Fruit fly (Drosophila melanogaster) whole organism, embryonic: ENCODE measurements around the gene Osbp.

ENCODE experiments used
- Asciz ChIP-seq: fragments of 200-800 bp; sonication (Bioruptor generic); optimal IDR thresholded peaks from 2 replicates; lab custom pipeline; 2017; ENCODE audit warnings: missing biosample characterization, mild to moderate bottlenecking, missing genetic modification characterization, missing genetic modification reagents
- B-H1 ChIP-seq: fragments of 200-800 bp; sonication (Bioruptor generic); IDR thresholded peaks from 3 replicates; pipeline ENCODE4 v1.3.6; 2022; ENCODE audit warnings: missing biosample characterization, missing genetic modification characterization
- B-H2 ChIP-seq: fragments of 200-800 bp; sonication (Bioruptor generic); optimal IDR thresholded peaks from 2 replicates; lab custom pipeline; 2018; ENCODE audit warnings: missing biosample characterization, mild to moderate bottlenecking, missing genetic modification characterization
- CG10565 ChIP-seq: fragments of 200-800 bp; sonication (Bioruptor generic); optimal IDR thresholded peaks from 3 replicates; lab custom pipeline; 2016; ENCODE audit warnings: missing biosample characterization, mild to moderate bottlenecking, missing genetic modification characterization
- CG11504 ChIP-seq: fragments of 200-800 bp; sonication (Bioruptor generic); optimal IDR thresholded peaks from 3 replicates; lab custom pipeline; 2019; ENCODE audit warnings: missing biosample characterization, mild to moderate bottlenecking, missing genetic modification characterization, moderate library complexity
- CG1233 ChIP-seq: fragments of 200-800 bp; sonication (Bioruptor generic); optimal IDR thresholded peaks from 4 replicates; lab custom pipeline; 2018; ENCODE audit warnings: missing biosample characterization, mild to moderate bottlenecking, missing genetic modification characterization
- CG14050 ChIP-seq: fragments of 200-800 bp; sonication (Bioruptor generic); IDR thresholded peaks from 3 replicates; pipeline ENCODE4 v1.3.6; 2022; ENCODE audit warnings: missing biosample characterization, missing genetic modification characterization
- CG14441 ChIP-seq: fragments of 200-800 bp; sonication (Bioruptor generic); IDR thresholded peaks from 2 replicates; pipeline ENCODE4 v1.3.6; 2022; ENCODE audit warnings: missing biosample characterization, missing genetic modification characterization
- CG1529 ChIP-seq: fragments of 200-800 bp; sonication (Bioruptor generic); optimal IDR thresholded peaks from 3 replicates; lab custom pipeline; 2018; ENCODE audit warnings: missing biosample characterization, missing genetic modification characterization
- CG15514 ChIP-seq: fragments of 200-800 bp; sonication (Bioruptor generic); optimal IDR thresholded peaks from 3 replicates; lab custom pipeline; 2017; ENCODE audit warnings: missing biosample characterization, missing genetic modification characterization, mild to moderate bottlenecking, moderate library complexity, missing genetic modification reagents
- CG18011 ChIP-seq: fragments of 200-800 bp; sonication (Bioruptor generic); optimal IDR thresholded peaks from 2 replicates; lab custom pipeline; 2017; ENCODE audit warnings: missing biosample characterization, missing genetic modification characterization, mild to moderate bottlenecking, moderate library complexity, missing genotype
- CG1832 ChIP-seq: fragments of 200-800 bp; sonication (Bioruptor generic); optimal IDR thresholded peaks from 2 replicates; lab custom pipeline; 2017; ENCODE audit warnings: missing biosample characterization, mild to moderate bottlenecking, missing genetic modification characterization, inconsistent platforms
- CG18619 ChIP-seq: fragments of 200-800 bp; sonication (Bioruptor generic); optimal IDR thresholded peaks from 3 replicates; lab custom pipeline; 2017; ENCODE audit warnings: missing biosample characterization, mild to moderate bottlenecking, missing genetic modification characterization
- CG3847 ChIP-seq: fragments of 200-800 bp; sonication (Bioruptor generic); IDR thresholded peaks from 2 replicates; pipeline ENCODE4 v1.3.6; 2022; ENCODE audit warnings: missing biosample characterization, missing genetic modification characterization
- CG4282 ChIP-seq: fragments of 200-800 bp; sonication (Bioruptor generic); optimal IDR thresholded peaks from 2 replicates; lab custom pipeline; 2016; ENCODE audit warnings: missing biosample characterization, missing genetic modification characterization
- CG6254 ChIP-seq: fragments of 200-800 bp; sonication (Bioruptor generic); optimal IDR thresholded peaks from 3 replicates; lab custom pipeline; 2017; ENCODE audit warnings: mild to moderate bottlenecking, missing biosample characterization, missing genetic modification reagents, missing genetic modification characterization
- CG8290 ChIP-seq, 3 experiments: fragments of 200-800 bp; sonication (Bioruptor generic); optimal IDR thresholded peaks; 2 replicates each; lab custom pipeline; 2016 to 2019; ENCODE audit warnings: missing biosample characterization in 3 of 3, missing genetic modification characterization in 3 of 3, mild to moderate bottlenecking in 2 of 3, moderate library complexity in 1 of 3
- CG8944 ChIP-seq: fragments of 200-800 bp; sonication (Bioruptor generic); optimal IDR thresholded peaks from 3 replicates; lab custom pipeline; 2016; ENCODE audit warnings: missing biosample characterization, missing genetic modification characterization
- CG9876 ChIP-seq: fragments of 200-800 bp; sonication (Bioruptor generic); optimal IDR thresholded peaks from 2 replicates; lab custom pipeline; 2016; ENCODE audit warnings: missing biosample characterization, missing genetic modification characterization
- Dek ChIP-seq: fragments of 200-800 bp; sonication (Bioruptor generic); optimal IDR thresholded peaks from 3 replicates; lab custom pipeline; 2019; ENCODE audit warnings: missing biosample characterization, mild to moderate bottlenecking, missing genetic modification characterization, moderate library complexity
- Doc3 ChIP-seq: fragments of 200-800 bp; sonication (Bioruptor generic); IDR thresholded peaks from 3 replicates; pipeline ENCODE4 v1.3.6; 2022; ENCODE audit warnings: missing biosample characterization, missing genetic modification characterization; ENCODE audit not compliant: partially characterized antibody
- Dref ChIP-seq: fragments of 200-800 bp; sonication (Bioruptor generic); IDR thresholded peaks from 2 replicates; pipeline ENCODE4 v1.3.6; 2022; ENCODE audit warnings: missing biosample characterization, missing genetic modification characterization
- Fer2 ChIP-seq: fragments of 200-800 bp; sonication (Bioruptor generic); optimal IDR thresholded peaks from 2 replicates; lab custom pipeline; 2018; ENCODE audit warnings: missing biosample characterization, mild to moderate bottlenecking, missing genetic modification characterization, moderate library complexity
- HHEX ChIP-seq: fragments of 200-800 bp; sonication (Bioruptor generic); optimal IDR thresholded peaks from 3 replicates; lab custom pipeline; 2017; ENCODE audit warnings: missing biosample characterization, mild to moderate bottlenecking, missing genetic modification characterization, missing genetic modification reagents
- HLH4C ChIP-seq: fragments of 200-800 bp; sonication (Bioruptor generic); IDR thresholded peaks from 3 replicates; pipeline ENCODE4 v1.3.6; 2022; ENCODE audit warnings: missing biosample characterization, missing genetic modification characterization; ENCODE audit not compliant: partially characterized antibody
- Hmr ChIP-seq: fragments of 200-800 bp; sonication (Bioruptor generic); optimal IDR thresholded peaks from 3 replicates; lab custom pipeline; 2017; ENCODE audit warnings: mild to moderate bottlenecking, missing biosample characterization, missing genetic modification reagents, missing genetic modification characterization
- Hmx ChIP-seq: fragments of 200-800 bp; sonication (Bioruptor generic); optimal IDR thresholded peaks from 2 replicates; lab custom pipeline; 2016; ENCODE audit warnings: missing biosample characterization, missing genetic modification characterization
- Meics ChIP-seq: fragments of 200-800 bp; sonication (Bioruptor generic); optimal IDR thresholded peaks from 2 replicates; lab custom pipeline; 2017; ENCODE audit warnings: missing biosample characterization, mild to moderate bottlenecking, missing genetic modification characterization
- NFAT ChIP-seq: fragments of 200-800 bp; sonication (Bioruptor generic); IDR thresholded peaks from 2 replicates; pipeline ENCODE4 v1.3.6; 2022; ENCODE audit warnings: missing biosample characterization, missing genetic modification characterization
- Sin3A ChIP-seq: fragments of >200 bp; optimal IDR thresholded peaks from 2 replicates; lab custom pipeline; 2018
- Xbp1 ChIP-seq: fragments of 200-800 bp; sonication (Bioruptor generic); optimal IDR thresholded peaks from 3 replicates; lab custom pipeline; 2016; ENCODE audit warnings: missing biosample characterization, mild to moderate bottlenecking, missing genetic modification characterization
- btn ChIP-seq: fragments of 200-800 bp; sonication (Bioruptor generic); optimal IDR thresholded peaks from 2 replicates; lab custom pipeline; 2016; ENCODE audit warnings: missing biosample characterization, missing genetic modification characterization
- crc ChIP-seq: fragments of 200-800 bp; sonication (Bioruptor generic); optimal IDR thresholded peaks from 2 replicates; lab custom pipeline; 2016; ENCODE audit warnings: missing biosample characterization, missing genetic modification characterization
- cwo ChIP-seq: fragments of 200-800 bp; sonication (Bioruptor generic); optimal IDR thresholded peaks from 3 replicates; lab custom pipeline; 2017; ENCODE audit warnings: missing biosample characterization, missing genetic modification characterization, mild to moderate bottlenecking, moderate library complexity, missing genetic modification reagents
- dan ChIP-seq: fragments of 200-800 bp; sonication (Bioruptor generic); IDR thresholded peaks from 2 replicates; pipeline ENCODE4 v1.3.6; 2022; ENCODE audit warnings: missing biosample characterization, missing genetic modification characterization
- danr ChIP-seq: fragments of 200-800 bp; sonication (Bioruptor generic); IDR thresholded peaks from 2 replicates; pipeline ENCODE4 v1.3.6; 2022; ENCODE audit warnings: missing biosample characterization, missing genetic modification characterization
- fd3F ChIP-seq: fragments of 200-800 bp; sonication (Bioruptor generic); optimal IDR thresholded peaks from 2 replicates; lab custom pipeline; 2018; ENCODE audit warnings: missing biosample characterization, mild to moderate bottlenecking, missing genetic modification characterization, moderate library complexity
- gem ChIP-seq: fragments of 200-800 bp; sonication (Bioruptor generic); optimal IDR thresholded peaks from 2 replicates; lab custom pipeline; 2019; ENCODE audit warnings: missing biosample characterization, mild to moderate bottlenecking, missing genetic modification characterization, moderate library complexity
- hbn ChIP-seq: fragments of 200-800 bp; sonication (Bioruptor generic); IDR thresholded peaks from 2 replicates; pipeline ENCODE4 v1.3.6; 2022; ENCODE audit warnings: missing biosample characterization, missing genetic modification characterization; ENCODE audit not compliant: partially characterized antibody
- insv ChIP-seq, 2 experiments: fragments of 200-800 bp; sonication (Bioruptor generic); optimal IDR thresholded peaks; 3 replicates each; lab custom pipeline; 2016 to 2018; ENCODE audit warnings: missing biosample characterization in 2 of 2, missing genetic modification characterization in 2 of 2
- klu ChIP-seq: fragments of 200-800 bp; sonication (Bioruptor generic); IDR thresholded peaks from 2 replicates; pipeline ENCODE4 v1.3.6; 2022; ENCODE audit warnings: missing biosample characterization, missing genetic modification characterization
- odd ChIP-seq: fragments of 200-800 bp; sonication (Bioruptor generic); optimal IDR thresholded peaks from 2 replicates; lab custom pipeline; 2017; ENCODE audit warnings: missing biosample characterization, mild to moderate bottlenecking, missing genetic modification characterization
- pho ChIP-seq: fragments of 200-800 bp; sonication (Bioruptor generic); optimal IDR thresholded peaks from 2 replicates; lab custom pipeline; 2016; ENCODE audit warnings: missing biosample characterization, missing genetic modification characterization
- prd ChIP-seq, 3 experiments: fragments of >200 bp in 2 of 3; fragments of 200-800 bp in 1 of 3; sonication (Bioruptor generic) in 1 of 3; optimal IDR thresholded peaks in 2 of 3; IDR thresholded peaks in 1 of 3; 2 replicates in 2 of 3; 3 replicates in 1 of 3; pipeline versions ENCODE4 v1.3.6 to Lab custom; 2017 to 2022; ENCODE audit warnings: missing biosample characterization in 1 of 3, missing genetic modification characterization in 1 of 3
- row ChIP-seq: fragments of 200-800 bp; sonication (Bioruptor generic); IDR thresholded peaks from 3 replicates; pipeline ENCODE4 v1.3.6; 2022; ENCODE audit warnings: missing biosample characterization, missing genetic modification characterization
- shn ChIP-seq: fragments of 200-800 bp; sonication (Bioruptor generic); optimal IDR thresholded peaks from 3 replicates; lab custom pipeline; 2016; ENCODE audit warnings: missing biosample characterization, missing genetic modification characterization
- slou ChIP-seq: fragments of 200-800 bp; sonication (Bioruptor generic); optimal IDR thresholded peaks from 3 replicates; lab custom pipeline; 2016; ENCODE audit warnings: missing biosample characterization, missing genetic modification characterization

Gene Osbp

dm6 chr3R:24917814-24918636 is 20.0 kb downstream of the Osbp start, which contains the start of the genes PIG-S, sud1 and CG11168 (continued):
- TF ChIP-seq danr (no peak), HHEX (no peak), prd (optimal IDR thresholded peaks at IDR 0.05; lab: Kevin White, UChicago) (no peak), prd (GFP tag; IDR thresholded peaks at IDR 0.05; lab: Robert Waterston, UW) (peak; percentile 88), shn (GFP tag; lab: Kevin White, UChicago) (no peak), Doc3 (GFP tag; lab: Robert Waterston, UW) (peak; percentile 96), B-H1 (GFP tag; lab: Robert Waterston, UW) (no peak; the same call in 2 of the 3 replicates), Xbp1 (peak; percentile 70), CG18011 (GFP tag; lab: Kevin White, UChicago) (no peak), fd3F (GFP tag; lab: Kevin White, UChicago) (peak; percentile 30), Meics (GFP tag; lab: Kevin White, UChicago) (peak; percentile 65), hbn (GFP tag; lab: Robert Waterston, UW) (peak; percentile 92), NFAT (GFP tag; lab: Robert Waterston, UW) (0 out of 2 replicates have a peak, but pooled peaks have one; percentile 16), CG9876 (GFP tag; lab: Kevin White, UChicago) (no peak), Dref (GFP tag; lab: Robert Waterston, UW) (0 out of 2 replicates have a peak, but pooled peaks have one; percentile 23), Hmr (GFP tag; lab: Kevin White, UChicago) (no peak), btn (no peak), CG15514 (GFP tag; lab: Kevin White, UChicago) (peak; percentile 66), CG4282 (GFP tag; lab: Kevin White, UChicago) (no peak), insv (GFP tag; optimal IDR thresholded peaks at IDR 0.05; lab: Kevin White, UChicago) (peak in 1 of 2 experiments; percentile 80), HLH4C (peak; percentile 89), Hmx (GFP tag; lab: Kevin White, UChicago) (no peak), Asciz (no peak), CG6254 (GFP tag; lab: Kevin White, UChicago) (no peak), CG11504 (no peak), Fer2 (peak; percentile 34), B-H2 (no peak), CG1529 (peak; percentile 5), odd (GFP tag; lab: Kevin White, UChicago) (no peak), CG14050 (GFP tag; lab: Robert Waterston, UW) (peak; percentile 47; the same call in 2 of the 3 replicates), klu (no peak), CG8944 (GFP tag; lab: Kevin White, UChicago) (no peak), CG14441 (peak; percentile 63), CG8290 (GFP tag; optimal IDR thresholded peaks at IDR 0.05; lab: Kevin White, UChicago) (peak; percentile 40), CG8290 (tag; optimal IDR thresholded peaks at IDR 0.05; lab: Kevin White, UChicago) (no peak), Sin3A (lab: Kevin White, UChicago) (peak; percentile 43), row (GFP tag; lab: Robert Waterston, UW) (peak; percentile 96), CG18619 (GFP tag; lab: Kevin White, UChicago) (no peak), CG10565 (GFP tag; lab: Kevin White, UChicago) (no peak), CG3847 (peak; percentile 76), CG1233 (GFP tag; lab: Kevin White, UChicago) (no peak), slou (GFP tag; lab: Kevin White, UChicago) (peak; percentile 31), cwo (GFP tag; lab: Kevin White, UChicago) (no peak), pho (GFP tag; lab: Kevin White, UChicago) (no peak), gem (tag; lab: Kevin White, UChicago) (peak; percentile 82), crc (GFP tag; lab: Kevin White, UChicago) (no peak), dan (GFP tag; lab: Robert Waterston, UW) (no peak), CG1832 (GFP tag; lab: Kevin White, UChicago) (no peak), Dek (tag; lab: Kevin White, UChicago) (peak; percentile 72)
